Fruit fly (Drosophila melanogaster): ENCODE measurements around the gene CG45066.

Gene CG45066

dm6 chr3L:3097598-3097880 lies 13.5 kb downstream of the CG45066 start:
- no peak for TF ChIP-seq noc (tag; optimal IDR thresholded peaks at IDR 0.05)

DNA sequence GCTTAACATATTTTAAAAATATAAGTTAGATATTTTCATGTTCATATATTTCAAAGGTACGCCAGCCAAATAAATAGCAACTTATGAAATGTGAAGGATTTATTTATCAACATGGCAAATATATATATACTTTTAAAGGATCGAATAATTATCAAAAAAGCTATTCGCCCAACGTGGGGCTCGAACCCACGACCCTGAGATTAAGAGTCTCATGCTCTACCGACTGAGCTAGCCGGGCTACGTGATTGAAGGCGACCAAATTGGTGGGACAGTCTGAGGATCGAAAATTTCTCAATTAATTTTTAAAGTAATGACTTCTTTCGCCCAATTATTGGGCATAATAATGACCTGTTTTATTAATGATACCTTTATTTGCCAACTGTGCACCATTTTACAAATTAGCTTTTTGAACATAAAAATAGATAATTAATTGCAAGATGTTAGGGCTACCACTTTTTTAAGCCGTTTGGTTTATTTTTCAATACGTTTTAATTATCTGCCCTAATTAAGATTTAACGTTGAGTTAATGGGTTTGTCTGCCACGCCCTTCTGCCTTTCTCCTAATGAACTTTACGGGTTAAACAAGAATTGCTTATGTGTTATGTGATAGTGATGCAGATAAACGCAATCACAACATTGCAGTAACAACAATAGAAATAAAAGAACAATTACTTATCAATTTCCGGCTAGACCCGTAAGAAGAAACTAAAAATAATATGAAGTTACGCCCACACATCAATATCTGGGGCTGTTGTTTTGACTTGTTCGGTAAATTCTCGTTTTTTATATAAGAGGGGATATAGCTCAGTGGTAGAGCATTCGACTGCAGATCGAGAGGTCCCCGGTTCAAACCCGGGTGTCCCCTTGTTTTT lies 14.1 kb downstream of the CG45066 start:
- TF ChIP-seq noc (tag; optimal IDR thresholded peaks at IDR 0.05) = no peak

dm6 chr3L:3096073-3096725 lies 14.8 kb downstream of the CG45066 start:
- TF ChIP-seq noc (tag; optimal IDR thresholded peaks at IDR 0.05) = peak; percentile 22

DNA sequence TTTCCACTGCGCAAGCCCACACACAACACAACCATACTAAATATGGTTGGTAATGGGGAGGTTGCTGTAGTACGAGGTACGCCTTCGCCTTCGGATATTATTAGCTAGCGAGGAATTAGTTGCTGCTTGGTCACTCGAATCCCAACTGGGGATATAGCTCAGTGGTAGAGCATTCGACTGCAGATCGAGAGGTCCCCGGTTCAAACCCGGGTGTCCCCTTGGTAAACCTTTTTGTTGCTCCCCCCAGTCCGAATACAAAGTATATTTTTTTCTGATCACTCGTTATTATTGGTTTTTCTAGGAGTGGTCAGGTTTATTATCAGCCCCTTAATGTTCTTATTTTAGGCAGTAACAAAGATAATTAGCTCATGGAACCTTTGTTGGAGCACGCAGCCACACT lies 15.4 kb downstream of the CG45066 start:
- no peak for TF ChIP-seq noc (tag; optimal IDR thresholded peaks at IDR 0.05)

DNA sequence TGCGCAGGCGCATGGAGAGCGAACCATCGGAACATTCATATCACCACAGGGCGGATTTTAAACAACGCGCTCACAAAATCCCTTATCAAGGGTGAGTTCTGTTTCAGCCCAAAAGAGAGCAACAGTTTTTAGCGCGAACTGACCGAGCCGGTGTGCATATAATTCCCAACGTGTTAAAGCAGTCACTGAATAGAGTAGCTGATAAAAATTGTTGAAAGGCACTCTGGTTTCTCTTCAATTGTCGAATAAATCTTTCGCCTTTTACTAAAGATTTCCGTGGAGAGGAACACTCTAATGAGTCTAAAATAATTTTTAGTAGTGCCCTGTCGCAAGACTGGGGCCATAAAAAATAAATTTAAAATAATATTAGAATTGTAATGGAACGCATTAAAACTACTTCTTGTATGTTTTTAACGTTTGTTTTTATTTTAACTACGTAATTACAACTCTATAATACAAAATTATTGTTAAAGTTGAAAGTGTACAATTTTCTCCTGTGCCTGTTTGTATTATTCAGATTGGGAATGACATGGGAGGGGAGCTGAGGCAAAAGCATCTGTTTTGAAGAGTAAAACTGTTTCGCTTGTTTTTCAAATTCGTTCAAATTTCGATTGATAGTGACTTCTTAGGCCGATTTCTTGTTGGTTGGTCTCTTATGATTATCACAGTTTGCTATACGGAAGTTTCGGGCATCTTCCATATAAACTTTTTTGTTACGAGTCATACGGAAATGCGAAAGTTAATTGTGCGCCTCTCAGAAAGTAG lies 20.3 kb downstream of the CG45066 start:
- TF ChIP-seq noc (tag; optimal IDR thresholded peaks at IDR 0.05) = peak; percentile 14

- no peak for TF ChIP-seq noc (tag; optimal IDR thresholded peaks at IDR 0.05)
Observed at dm6 chr3L:3089012-3089411, 22.0 kb downstream of the CG45066 start.

dm6 chr3L:3083329-3084083 lies 27.5 kb downstream of the CG45066 start:
- TF ChIP-seq noc (tag; optimal IDR thresholded peaks at IDR 0.05) = peak; percentile 10

DNA sequence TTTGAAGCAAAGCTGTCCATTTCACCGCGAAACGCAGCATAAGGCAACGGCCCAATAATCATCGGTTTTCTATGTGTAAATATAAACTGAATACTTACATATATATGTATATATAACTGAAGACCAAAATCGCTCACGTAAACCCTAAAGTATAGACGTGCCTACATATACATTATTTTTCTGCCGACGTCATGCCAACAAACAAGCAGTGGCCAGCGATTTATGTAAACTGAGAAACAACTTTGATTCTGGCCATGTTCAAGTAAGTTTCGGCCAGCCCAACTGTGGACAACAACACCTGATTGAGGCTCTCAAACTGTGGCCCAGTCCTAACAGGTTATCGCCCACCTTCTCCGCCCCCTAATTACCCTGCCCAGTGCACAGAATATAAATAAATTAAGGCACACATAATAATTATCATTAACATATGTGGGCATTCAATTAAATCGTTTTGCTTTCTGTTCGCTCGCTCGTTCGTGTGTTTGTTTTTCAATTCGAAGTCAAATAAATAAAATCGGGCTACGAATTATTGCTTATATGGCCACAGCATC lies 29.0 kb downstream of the CG45066 start:
- TF ChIP-seq noc (tag; optimal IDR thresholded peaks at IDR 0.05) = no peak

DNA sequence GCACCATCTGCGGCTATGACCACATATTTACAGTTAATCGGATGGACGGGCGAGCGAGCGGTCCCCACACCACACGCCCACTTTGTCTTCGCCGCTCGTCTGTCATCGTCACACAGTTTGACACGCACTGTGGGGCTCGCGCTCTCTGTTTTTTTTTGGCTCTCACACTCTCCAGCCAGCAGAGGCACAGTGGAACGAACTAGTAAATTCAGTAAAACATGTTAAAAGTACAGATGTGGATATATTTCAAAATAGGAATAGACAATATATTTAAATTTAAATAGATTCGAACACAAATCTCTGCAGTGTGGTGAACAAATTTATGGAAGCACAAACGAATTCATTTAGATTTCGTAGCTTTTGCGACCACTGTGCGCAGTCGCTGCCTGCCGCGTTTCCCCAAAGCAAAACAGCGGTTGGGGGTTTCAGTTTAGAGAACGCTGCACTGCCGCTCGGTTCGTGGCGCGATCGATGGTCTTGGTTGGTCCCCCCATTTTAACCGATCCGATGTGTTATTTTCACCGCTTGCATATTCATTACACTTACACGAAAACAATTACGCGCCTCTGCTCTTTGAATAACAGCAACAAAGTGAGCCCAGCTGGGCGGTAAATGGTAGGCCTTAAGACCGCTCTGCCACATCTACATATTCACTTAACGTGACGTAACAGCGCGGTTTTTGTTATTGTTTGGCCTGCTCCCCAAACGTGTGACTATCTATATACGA lies 29.7 kb downstream of the CG45066 start:
- peak; percentile 99 for TF ChIP-seq noc (tag; optimal IDR thresholded peaks at IDR 0.05)

DNA sequence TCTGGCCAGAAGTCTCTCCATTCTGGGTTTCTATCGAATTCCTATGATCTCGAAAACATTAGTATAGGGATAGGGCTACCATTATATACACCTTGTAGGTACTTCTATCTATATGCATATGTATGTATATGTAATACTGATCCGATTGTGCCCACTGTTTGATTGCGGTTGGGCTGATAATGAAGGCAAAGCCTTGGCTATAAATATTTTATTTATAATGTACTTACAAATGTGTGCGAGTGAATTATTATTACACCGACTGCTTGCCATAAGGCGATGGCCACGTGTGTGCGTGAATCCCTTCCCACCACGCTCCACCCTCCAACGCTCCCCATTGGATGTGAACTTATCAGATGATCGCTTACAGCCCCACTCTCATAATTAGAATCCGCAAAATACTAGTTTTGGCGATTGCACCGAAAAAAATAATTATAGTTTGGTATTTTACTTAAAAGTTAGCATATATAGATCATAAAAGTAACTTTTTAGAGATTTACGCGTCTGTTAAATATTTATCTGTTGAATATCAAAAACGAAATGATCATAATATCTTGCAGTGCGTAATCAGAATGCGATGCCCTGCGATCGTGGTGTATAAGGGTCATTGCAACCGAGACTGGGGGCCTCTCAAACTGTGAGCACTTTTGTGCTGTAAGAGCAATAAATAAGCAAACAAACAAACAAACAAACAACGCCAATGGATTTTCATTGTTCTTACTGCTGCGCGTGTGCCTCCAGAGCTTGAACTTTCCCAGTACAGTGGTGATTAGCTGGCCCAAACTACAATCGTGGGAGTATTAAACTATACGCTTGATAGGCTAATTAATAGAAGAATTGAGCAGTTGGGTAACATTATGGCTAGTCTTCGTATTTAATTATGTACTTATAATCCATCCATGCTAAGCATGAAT lies 30.7 kb downstream of the CG45066 start:
- no peak for TF ChIP-seq noc (tag; optimal IDR thresholded peaks at IDR 0.05)

dm6 chr3L:3079156-3079495 lies 31.9 kb downstream of the CG45066 start:
- TF ChIP-seq noc (tag; optimal IDR thresholded peaks at IDR 0.05) = no peak

- TF ChIP-seq noc (tag; optimal IDR thresholded peaks at IDR 0.05) = peak; percentile 34
Observed at dm6 chr3L:3078398-3079155, 32.5 kb downstream of the CG45066 start.

DNA sequence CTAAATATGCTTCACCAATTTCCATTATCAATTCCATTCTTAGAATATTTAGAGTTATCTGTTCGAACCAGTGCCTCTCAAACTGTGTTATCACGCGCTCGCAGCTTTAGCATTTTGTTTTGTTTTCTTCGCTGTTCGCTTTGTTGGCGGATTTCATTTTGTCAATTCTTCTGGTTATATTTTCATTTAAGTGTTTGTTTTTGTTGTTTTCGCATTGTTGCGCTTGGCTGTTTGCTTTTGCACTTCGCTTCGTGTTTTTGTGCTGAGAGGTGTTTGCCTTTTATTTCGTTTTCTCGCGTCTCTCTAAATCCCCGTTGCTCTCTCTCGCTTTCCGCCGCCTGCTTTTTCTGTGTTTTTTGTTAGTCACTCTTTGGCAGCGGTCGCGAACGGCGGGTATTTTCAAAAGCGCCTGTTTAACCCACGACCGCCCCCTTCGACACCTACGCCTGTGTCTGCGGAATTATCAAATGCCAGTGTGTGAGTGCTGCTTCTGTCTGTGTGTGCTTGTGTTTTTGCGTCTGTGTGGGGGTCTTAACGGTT lies 33.4 kb downstream of the CG45066 start:
- peak; percentile 72 for TF ChIP-seq noc (tag; optimal IDR thresholded peaks at IDR 0.05)

Measured in whole organism, larva.